Worm (Caenorhabditis elegans) whole organism, L1 larva: ENCODE data around the gene acl-2.
A peak's percentile ranks its signal among the peaks of the same experiment; 100 is the strongest.

Experiments used
- Y116A8C.19 ChIP-seq: sonication (generic microtip); optimal IDR thresholded peaks from 2 replicates; lab custom pipeline; 2016; ENCODE audit warnings: missing compliant biosample characterization, missing genetic modification characterization, borderline replicate concordance
- ama-1 ChIP-seq: fragments of 150-350 bp; optimal IDR thresholded peaks from 2 replicates; lab custom pipeline; 2014
- ceh-88 ChIP-seq: fragments of 200-800 bp; sonication (Bioruptor generic); IDR thresholded peaks from 2 replicates; pipeline ENCODE4 v1.3.6; 2022; ENCODE audit warnings: missing genetic modification characterization, missing compliant biosample characterization
- ceh-90 ChIP-seq: sonication (generic microtip); optimal IDR thresholded peaks from 2 replicates; lab custom pipeline; 2016; ENCODE audit warnings: missing genetic modification characterization, missing compliant biosample characterization
- dsc-1 ChIP-seq: sonication (generic microtip); optimal IDR thresholded peaks from 2 replicates; lab custom pipeline; 2016; ENCODE audit warnings: mild to moderate bottlenecking, missing genetic modification characterization, missing compliant biosample characterization
- efl-1 ChIP-seq, 4 experiments: fragments of 150-350 bp; optimal IDR thresholded peaks in 3 of 4; peaks in 1 of 4; 1 replicate in 1 of 4; 2 replicates in 3 of 4; lab custom pipeline; 2014; ENCODE audit warnings: missing biosample characterization in 2 of 4, missing genetic modification characterization in 2 of 4, missing genetic modification reagents in 2 of 4
- egl-27 ChIP-seq, 2 experiments: fragments of 150-350 bp in 1 of 2; sonication (generic microtip); optimal IDR thresholded peaks; 3 replicates each; lab custom pipeline; 2017 to 2018; ENCODE audit warnings: missing biosample characterization in 2 of 2, missing genetic modification characterization in 2 of 2, missing genetic modification reagents in 2 of 2
- elt-2 ChIP-seq: sonication (generic microtip); optimal IDR thresholded peaks from 2 replicates; lab custom pipeline; 2016; ENCODE audit warnings: missing genetic modification characterization, mild to moderate bottlenecking, inconsistent platforms, missing compliant biosample characterization, missing genetic modification reagents
- elt-3 ChIP-seq, 6 experiments: fragments of 150-350 bp in 1 of 6; sonication (generic microtip); optimal IDR thresholded peaks; 2 replicates each; lab custom pipeline; 2017 to 2018; ENCODE audit warnings: missing biosample characterization in 6 of 6, missing genetic modification characterization in 6 of 6, inconsistent platforms in 1 of 6
- fkh-10 ChIP-seq: sonication (generic microtip); optimal IDR thresholded peaks from 2 replicates; lab custom pipeline; 2017; ENCODE audit warnings: missing biosample characterization, missing genetic modification reagents, missing genetic modification characterization
- fos-1 ChIP-seq: fragments of 150-350 bp; optimal IDR thresholded peaks from 2 replicates; lab custom pipeline; 2014; ENCODE audit warnings: missing biosample characterization, missing genetic modification characterization
- hpl-2 ChIP-seq: fragments of 150-350 bp; optimal IDR thresholded peaks from 2 replicates; lab custom pipeline; 2014; ENCODE audit warnings: missing biosample characterization, missing genetic modification reagents, missing genetic modification characterization
- irx-1 ChIP-seq: sonication (generic microtip); optimal IDR thresholded peaks from 2 replicates; lab custom pipeline; 2016; ENCODE audit warnings: missing genetic modification characterization, missing compliant biosample characterization
- jun-1 ChIP-seq: fragments of 150-350 bp; optimal IDR thresholded peaks from 2 replicates; lab custom pipeline; 2014; ENCODE audit warnings: missing biosample characterization, missing genetic modification reagents, missing genetic modification characterization
- lin-14 ChIP-seq: fragments of 200-800 bp; sonication (Bioruptor generic); optimal IDR thresholded peaks from 2 replicates; lab custom pipeline; 2018; ENCODE audit warnings: mild to moderate bottlenecking, missing genetic modification characterization, moderate library complexity, missing compliant biosample characterization
- lin-35 ChIP-seq, 2 experiments: fragments of 150-350 bp; optimal IDR thresholded peaks; 2 replicates each; lab custom pipeline; 2014; ENCODE audit warnings: missing biosample characterization in 2 of 2, missing genetic modification characterization in 2 of 2, missing genetic modification reagents in 2 of 2
- lsy-2 ChIP-seq, 2 experiments: fragments of 150-350 bp; optimal IDR thresholded peaks; 2 replicates each; lab custom pipeline; 2014; ENCODE audit warnings: missing biosample characterization in 2 of 2, missing genetic modification characterization in 2 of 2
- mab-9 ChIP-seq: fragments of 200-800 bp; sonication (Bioruptor generic); IDR thresholded peaks from 2 replicates; pipeline ENCODE4 v1.3.6; 2022; ENCODE audit warnings: missing genetic modification reagents, missing genetic modification characterization, missing compliant biosample characterization
- mdl-1 ChIP-seq, 2 experiments: fragments of 150-350 bp; optimal IDR thresholded peaks; 2 replicates each; lab custom pipeline; 2014 to 2017; ENCODE audit warnings: missing biosample characterization in 2 of 2, missing genetic modification characterization in 2 of 2, inconsistent platforms in 1 of 2
- mep-1 ChIP-seq: fragments of 150-350 bp; optimal IDR thresholded peaks from 2 replicates; lab custom pipeline; 2014; ENCODE audit warnings: missing biosample characterization, missing genetic modification characterization
- nhr-11 ChIP-seq: fragments of 150-350 bp; optimal IDR thresholded peaks from 2 replicates; lab custom pipeline; 2014; ENCODE audit warnings: missing biosample characterization, missing genetic modification characterization
- nhr-28 ChIP-seq: fragments of 150-350 bp; optimal IDR thresholded peaks from 2 replicates; lab custom pipeline; 2014; ENCODE audit warnings: missing biosample characterization, missing genetic modification characterization
- nhr-71 ChIP-seq: sonication (generic microtip); optimal IDR thresholded peaks from 2 replicates; lab custom pipeline; 2016; ENCODE audit warnings: mild to moderate bottlenecking, missing genetic modification characterization, moderate library complexity, missing compliant biosample characterization
- nhr-76 ChIP-seq: sonication (generic microtip); optimal IDR thresholded peaks from 2 replicates; lab custom pipeline; 2017; ENCODE audit warnings: missing biosample characterization, missing genetic modification characterization
- rnt-1 ChIP-seq: sonication (generic microtip); optimal IDR thresholded peaks from 2 replicates; lab custom pipeline; 2016; ENCODE audit warnings: mild to moderate bottlenecking, missing genetic modification characterization, moderate library complexity, missing compliant biosample characterization
- snpc-4 ChIP-seq: fragments of 150-350 bp; optimal IDR thresholded peaks from 2 replicates; lab custom pipeline; 2014; ENCODE audit warnings: missing biosample characterization, missing genetic modification characterization
- snu-23 ChIP-seq: sonication (generic microtip); optimal IDR thresholded peaks from 2 replicates; lab custom pipeline; 2016; ENCODE audit warnings: missing genetic modification characterization, missing compliant biosample characterization
- sox-4 ChIP-seq: sonication (generic microtip); optimal IDR thresholded peaks from 2 replicates; lab custom pipeline; 2016; ENCODE audit warnings: missing genetic modification characterization, missing compliant biosample characterization
- sup-37 ChIP-seq: fragments of 200-800 bp; sonication (Bioruptor generic); optimal IDR thresholded peaks from 2 replicates; lab custom pipeline; 2018; ENCODE audit warnings: mild to moderate bottlenecking, missing genetic modification characterization, missing compliant biosample characterization
- unc-30 ChIP-seq: sonication (generic microtip); optimal IDR thresholded peaks from 2 replicates; lab custom pipeline; 2017; ENCODE audit warnings: missing biosample characterization, missing genetic modification characterization
- unc-98 ChIP-seq: fragments of 200-800 bp; sonication (Bioruptor generic); IDR thresholded peaks from 2 replicates; pipeline ENCODE4 v1.3.6; 2022; ENCODE audit warnings: missing genetic modification characterization, missing compliant biosample characterization
- ztf-11 ChIP-seq, 2 experiments: sonication (generic microtip); optimal IDR thresholded peaks; 2 replicates each; lab custom pipeline; 2016 to 2017; ENCODE audit warnings: missing genetic modification characterization in 2 of 2, missing biosample characterization in 1 of 2, missing compliant biosample characterization in 1 of 2
- ztf-4 ChIP-seq: fragments of 150-350 bp; optimal IDR thresholded peaks from 2 replicates; lab custom pipeline; 2014; ENCODE audit warnings: missing biosample characterization, missing genetic modification characterization

acl-2 gene

DNA sequence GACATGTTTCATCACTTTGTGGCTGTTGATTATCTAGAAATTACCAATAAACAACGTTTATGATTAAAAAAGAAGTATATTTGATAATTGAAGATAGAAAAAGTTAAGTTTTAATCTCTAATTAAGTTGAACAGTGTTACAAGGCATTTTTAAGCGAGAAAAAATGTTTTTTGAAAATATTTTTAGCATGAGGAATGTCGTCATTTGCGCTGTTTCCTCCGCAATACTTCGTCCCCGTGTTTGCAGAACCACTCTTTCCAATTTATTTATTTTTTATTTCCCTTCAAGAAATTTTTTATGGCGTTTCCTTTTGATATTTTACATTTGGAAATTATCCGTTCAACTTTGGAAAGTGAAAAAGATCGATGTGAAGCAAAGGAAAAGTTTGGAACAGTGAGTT lies 39.3 kb downstream of the acl-2 start, which contains the start of the genes rde-1 and trpp-6 (continued):
- no peak for TF ChIP-seq sup-37
- peak; percentile 35 for TF ChIP-seq mep-1 (tag; lab: Kevin White, UChicago)
- no peak for TF ChIP-seq elt-2 (tag; lab: Kevin White, UChicago)
- no peak for TF ChIP-seq sox-4 (tag; lab: Kevin White, UChicago)
- no peak for TF ChIP-seq fos-1 (tag; lab: Kevin White, UChicago)
- TF ChIP-seq fkh-10 (GFP tag; lab: Kevin White, UChicago) = no peak
- no peak for TF ChIP-seq snpc-4 (tag; lab: Kevin White, UChicago)
- TF ChIP-seq elt-3 (tag; optimal IDR thresholded peaks at IDR 0.05; lab: Kevin White, UChicago) = no peak
- TF ChIP-seq ztf-4 (tag; lab: Kevin White, UChicago) = no peak
- TF ChIP-seq ceh-90 = no peak
- TF ChIP-seq lin-14 (GFP tag; lab: Kevin White, UChicago) = no peak
- no peak for TF ChIP-seq nhr-28 (tag; lab: Kevin White, UChicago)
- TF ChIP-seq ceh-88 = no peak
- TF ChIP-seq unc-30 (tag; lab: Kevin White, UChicago) = no peak
- no peak for TF ChIP-seq mab-9
- TF ChIP-seq hpl-2 (GFP tag; lab: Kevin White, UChicago) = no peak
- no peak for TF ChIP-seq ztf-11 (tag; optimal IDR thresholded peaks at IDR 0.05; lab: Kevin White, UChicago)
- TF ChIP-seq Y116A8C.19 = no peak

DNA sequence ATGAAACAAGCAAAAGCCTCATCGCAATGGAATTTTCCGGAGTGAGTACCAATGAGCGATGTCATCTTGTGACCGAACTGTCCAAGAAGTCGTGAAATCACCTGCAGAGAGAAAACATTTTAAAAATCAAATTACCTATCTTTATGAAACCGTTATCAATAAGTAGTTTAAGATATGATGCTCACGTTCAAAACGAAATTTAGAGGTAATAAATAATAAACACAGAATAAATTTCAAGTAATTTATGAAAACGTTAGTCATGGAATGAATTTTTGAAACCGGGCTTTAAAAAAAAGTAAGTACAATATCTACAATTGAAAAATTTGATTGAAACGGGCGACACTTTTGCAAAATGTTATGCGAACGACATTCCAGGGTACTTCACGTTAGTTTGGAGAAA lies 43.2 kb downstream of the acl-2 start, which contains the start of gene C27H6.8:
Gene C27H6.8, minus strand, starts transcription at position 101 of the 400 bp plus-strand sequence.
- TF ChIP-seq irx-1 (tag; lab: Kevin White, UChicago) (no peak), efl-1 (optimal IDR thresholded peaks at IDR 0.05; lab: Kevin White, UChicago) (no peak), efl-1 (GFP tag; optimal IDR thresholded peaks at IDR 0.05 in 1 of 2; lab: Kevin White, UChicago) (peak in 1 of 2 experiments; percentile 15)

DNA sequence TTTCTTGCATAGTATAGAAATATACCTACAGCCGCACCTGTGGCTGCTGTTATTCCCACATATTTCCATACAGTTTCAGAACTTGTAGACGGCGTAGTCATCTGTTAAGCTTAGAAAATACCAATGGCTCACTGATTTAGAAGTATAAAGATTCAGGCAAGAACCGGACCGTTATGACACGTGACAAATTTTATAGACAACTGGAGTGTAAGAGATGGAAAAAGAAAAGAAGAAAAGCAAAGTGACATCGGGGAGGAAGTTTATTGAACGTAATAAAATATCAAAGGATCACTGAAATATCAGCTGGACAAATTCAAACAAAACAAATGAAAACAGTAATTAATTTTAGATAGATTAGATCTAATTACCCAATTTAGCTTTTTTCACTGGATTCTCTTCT lies 44.7 kb downstream of the acl-2 start, which contains the start of gene rmd-2:
Gene rmd-2, minus strand, starts transcription at position 101 of the 400 bp plus-strand sequence.
- TF ChIP-seq lin-35 (GFP tag; optimal IDR thresholded peaks at IDR 0.05; lab: Kevin White, UChicago) (peak in 1 of 2 experiments; percentile 16), rnt-1 (peak; percentile 1), ztf-4 (tag; lab: Kevin White, UChicago) (no peak), egl-27 (tag; optimal IDR thresholded peaks at IDR 0.05; lab: Kevin White, UChicago) (no peak)

DNA sequence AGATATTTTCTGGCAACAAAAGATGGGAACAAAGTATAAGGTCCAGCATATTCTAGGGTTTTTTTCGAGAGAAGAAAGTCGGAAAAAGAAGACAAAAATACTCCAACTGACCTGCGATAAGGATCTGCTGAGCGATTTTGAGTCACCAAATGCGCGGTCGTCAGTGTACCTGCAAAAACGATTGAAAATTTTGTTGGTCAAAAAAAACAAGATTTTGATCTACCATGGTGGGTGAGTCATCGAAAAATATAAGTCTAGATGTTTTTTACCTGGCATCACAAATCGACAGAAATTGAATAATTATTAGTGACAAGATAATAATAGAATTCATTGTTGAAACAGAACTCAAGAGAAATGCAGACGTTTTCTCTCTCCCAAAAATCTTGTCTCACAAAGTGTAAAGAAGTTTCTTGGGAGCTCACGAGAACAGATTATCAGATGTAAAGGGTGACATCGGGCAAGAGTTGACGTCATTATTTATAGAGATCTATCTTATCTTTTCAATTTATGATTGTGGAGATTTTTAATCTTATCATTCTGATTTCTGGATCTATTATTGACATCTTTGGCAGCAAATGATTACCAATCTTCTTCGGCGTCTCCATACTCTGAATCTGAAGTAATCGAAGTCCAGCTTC lies 45.5 kb downstream of the acl-2 start:
- peak; percentile 52 for TF ChIP-seq lin-14 (GFP tag; lab: Kevin White, UChicago)
- peak; percentile 46 for TF ChIP-seq nhr-71
- peak; percentile 27 for TF ChIP-seq rnt-1
- peak; percentile 41 for TF ChIP-seq dsc-1 (tag; lab: Kevin White, UChicago)
- no peak for TF ChIP-seq sox-4 (tag; lab: Kevin White, UChicago)
- peak in 1 of 2 experiments; percentile 11 for TF ChIP-seq lsy-2 (tag; optimal IDR thresholded peaks at IDR 0.05; lab: Kevin White, UChicago)

DNA sequence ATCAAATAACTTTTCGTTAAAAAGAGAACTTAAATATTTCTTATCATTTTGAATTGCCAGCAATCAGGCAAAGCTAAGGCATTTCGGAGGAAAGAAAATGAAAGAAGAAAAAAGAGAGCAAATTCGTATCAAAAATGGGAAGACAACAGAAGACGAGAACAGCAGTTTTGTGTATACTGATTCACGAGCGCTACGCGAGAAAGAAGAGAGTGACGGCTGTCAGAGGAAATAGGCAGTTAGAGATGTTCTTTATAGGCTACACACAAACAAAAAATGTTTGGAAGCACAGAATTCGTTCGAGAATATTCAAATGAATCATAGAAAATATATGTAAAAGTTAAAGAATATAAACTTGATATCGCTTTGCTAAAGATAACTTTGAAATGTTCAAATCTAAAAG lies 46.1 kb downstream of the acl-2 start:
- TF ChIP-seq lin-35 (GFP tag; optimal IDR thresholded peaks at IDR 0.05; lab: Kevin White, UChicago) = no peak
- peak; percentile 39 for TF ChIP-seq lin-14 (GFP tag; lab: Kevin White, UChicago)
- TF ChIP-seq lsy-2 (tag; optimal IDR thresholded peaks at IDR 0.05; lab: Kevin White, UChicago) = peak in 1 of 2 experiments; percentile 7
- TF ChIP-seq nhr-11 (tag; lab: Kevin White, UChicago) = peak; percentile 57
- TF ChIP-seq mdl-1 (tag; optimal IDR thresholded peaks at IDR 0.05; lab: Kevin White, UChicago) = no peak
- TF ChIP-seq nhr-76 = no peak
- peak; percentile 17 for TF ChIP-seq snu-23 (GFP tag; lab: Kevin White, UChicago)
- TF ChIP-seq elt-2 (tag; lab: Kevin White, UChicago) = peak; percentile 32
- peak; percentile 33 for TF ChIP-seq mep-1 (tag; lab: Kevin White, UChicago)
- TF ChIP-seq ama-1 (lab: Kevin White, UChicago) = no peak
- TF ChIP-seq jun-1 (tag; lab: Kevin White, UChicago) = no peak
- TF ChIP-seq unc-98 (GFP tag; lab: Robert Waterston, UW) = no peak
- no peak for TF ChIP-seq ceh-88
